Worm (Caenorhabditis elegans): Measurements from ENCODE around the gene cnc-3.
A peak's percentile ranks its signal among the peaks of the same experiment; 100 is the strongest.

The cnc-3 gene

ce11 chrV:1476841-1477240 is 29.0 kb downstream of the cnc-3 start:
- TF ChIP-seq xnd-1 (tag; optimal IDR thresholded peaks at IDR 0.05) (peak; percentile 33), lsl-1 (GFP tag; optimal IDR thresholded peaks at IDR 0.05) (peak; percentile 77), ama-1 (optimal IDR thresholded peaks at IDR 0.05) (no peak), ama-1 (GFP tag; optimal IDR thresholded peaks at IDR 0.05) (no peak), dpff-1 (tag; optimal IDR thresholded peaks at IDR 0.05) (no peak), nhr-80 (tag; optimal IDR thresholded peaks at IDR 0.05) (no peak), F37B4.10 (GFP tag; IDR thresholded peaks at IDR 0.05) (no peak), F33H1.4 (GFP tag; IDR thresholded peaks at IDR 0.05) (peak; percentile 60), madf-6 (GFP tag; IDR thresholded peaks at IDR 0.05) (peak; percentile 26), hmg-20 (GFP tag; IDR thresholded peaks at IDR 0.05) (no peak), ceh-91 (GFP tag; IDR thresholded peaks at IDR 0.05) (peak; percentile 42), hlh-26 (GFP tag; conservative IDR thresholded peaks at IDR 0.05) (no peak), egl-18 (GFP tag; IDR thresholded peaks at IDR 0.05) (no peak), C06A6.2 (GFP tag; conservative IDR thresholded peaks at IDR 0.05) (no peak), rec-8 (tag; optimal IDR thresholded peaks at IDR 0.05) (no peak), attf-3 (GFP tag; conservative IDR thresholded peaks at IDR 0.05) (no peak), madf-3 (GFP tag; IDR thresholded peaks at IDR 0.05) (no peak), nhr-27 (tag; optimal IDR thresholded peaks at IDR 0.05) (no peak), him-1 (tag; optimal IDR thresholded peaks at IDR 0.05) (peak; percentile 1), Y53G8AR.9 (GFP tag; conservative IDR thresholded peaks at IDR 0.05) (no peak; the same call in 1 of the 2 replicates), B0336.3 (GFP tag; IDR thresholded peaks at IDR 0.05) (no peak), egl-44 (GFP tag; IDR thresholded peaks at IDR 0.05) (no peak), snpc-1.3 (tag; optimal IDR thresholded peaks at IDR 0.05; ENCODE audit: insufficient read depth) (no peak), hrde-1 (tag; optimal IDR thresholded peaks at IDR 0.05; ENCODE audit: borderline replicate concordance) (no peak), madf-8 (GFP tag; conservative IDR thresholded peaks at IDR 0.05) (no peak), F39B2.1 (GFP tag; IDR thresholded peaks at IDR 0.05) (no peak), athp-1 (tag; optimal IDR thresholded peaks at IDR 0.05) (no peak), bed-1 (GFP tag; IDR thresholded peaks at IDR 0.05) (no peak), snpc-3.4 (tag; optimal IDR thresholded peaks at IDR 0.05) (no peak), hsf-1 (GFP tag; IDR thresholded peaks at IDR 0.05) (no peak), mcd-1 (GFP tag; IDR thresholded peaks at IDR 0.05) (0 out of 2 replicates have a peak, but pooled peaks have one; percentile 3), lin-26 (GFP tag; IDR thresholded peaks at IDR 0.05) (no peak), unc-130 (GFP tag; optimal IDR thresholded peaks at IDR 0.05) (no peak), rcor-1 (GFP tag; IDR thresholded peaks at IDR 0.05) (0 out of 2 replicates have a peak, but pooled peaks have one; percentile 5), attf-5 (GFP tag; optimal IDR thresholded peaks at IDR 0.05) (no peak), K11D2.4 (GFP tag; IDR thresholded peaks at IDR 0.05) (no peak), ztf-3 (GFP tag; optimal IDR thresholded peaks at IDR 0.05) (no peak), mel-28 (tag; optimal IDR thresholded peaks at IDR 0.05; ENCODE audit: borderline replicate concordance) (no peak), egrh-3 (GFP tag; IDR thresholded peaks at IDR 0.05) (no peak), aptf-2 (GFP tag; conservative IDR thresholded peaks at IDR 0.05) (no peak), F57A8.1 (GFP tag; optimal IDR thresholded peaks at IDR 0.05) (no peak), mxl-1 (tag; optimal IDR thresholded peaks at IDR 0.05) (no peak), T07F8.4 (tag; optimal IDR thresholded peaks at IDR 0.05) (no peak), nfya-2 (GFP tag; IDR thresholded peaks at IDR 0.05) (no peak)
